Fruit fly (Drosophila melanogaster): Measurements from ENCODE around the gene prc.
A peak's percentile ranks its signal among the peaks of the same experiment; 100 is the strongest.

prc gene

dm6 chr3L:11947357-11947756 is 18.6 kb downstream of the prc start, which contains the start of gene CG7252:
CG7252 (plus strand) TSS chr3L:11947675.
- TF ChIP-seq Abd-B (GFP tag; optimal IDR thresholded peaks at IDR 0.05): no peak
- TF ChIP-seq h (GFP tag; optimal IDR thresholded peaks at IDR 0.05): peak; percentile 13
- TF ChIP-seq sv (GFP tag; optimal IDR thresholded peaks at IDR 0.05): no peak

dm6 chr3L:11944752-11945151 is 21.2 kb downstream of the prc start, which contains the start of gene CG5883:
CG5883 (minus strand) TSS chr3L:11944852.
- TF ChIP-seq Dif (GFP tag; optimal IDR thresholded peaks at IDR 0.05; ENCODE audit: partially characterized antibody): no peak
- TF ChIP-seq sage (GFP tag; optimal IDR thresholded peaks at IDR 0.05): no peak
- no peak for TF ChIP-seq foxo (GFP tag; optimal IDR thresholded peaks at IDR 0.05)
- no peak for TF ChIP-seq tai (GFP tag; optimal IDR thresholded peaks at IDR 0.05)
- no peak for TF ChIP-seq Hr83 (GFP tag; optimal IDR thresholded peaks at IDR 0.05; ENCODE audit: poor library complexity, severe bottlenecking)
- TF ChIP-seq dl (GFP tag; optimal IDR thresholded peaks at IDR 0.05; ENCODE audit: insufficient read depth in 1 of 2, partially characterized antibody in 2 of 2): no peak
- TF ChIP-seq Jra (GFP tag; optimal IDR thresholded peaks at IDR 0.05): no peak
- no peak for TF ChIP-seq GATAd (GFP tag; optimal IDR thresholded peaks at IDR 0.05)
- no peak for TF ChIP-seq fru (GFP tag; optimal IDR thresholded peaks at IDR 0.05)
- TF ChIP-seq Rel (GFP tag; optimal IDR thresholded peaks at IDR 0.05): no peak
- TF ChIP-seq Rel (tag; optimal IDR thresholded peaks at IDR 0.05): no peak
- TF ChIP-seq h (GFP tag; optimal IDR thresholded peaks at IDR 0.05): no peak
- no peak for TF ChIP-seq psq (GFP tag; optimal IDR thresholded peaks at IDR 0.05)
- TF ChIP-seq sv (GFP tag; optimal IDR thresholded peaks at IDR 0.05): no peak

dm6 chr3L:11941612-11942011 is 24.3 kb downstream of the prc start, which contains the start of gene Rpt4R:
Rpt4R (plus strand) TSS chr3L:11941912.
- no peak for TF ChIP-seq Abd-B (GFP tag; optimal IDR thresholded peaks at IDR 0.05)
- TF ChIP-seq Dif (GFP tag; optimal IDR thresholded peaks at IDR 0.05; ENCODE audit: partially characterized antibody): no peak
- TF ChIP-seq psq (GFP tag; optimal IDR thresholded peaks at IDR 0.05): no peak
- no peak for TF ChIP-seq CG9705 (GFP tag; optimal IDR thresholded peaks at IDR 0.05)
- no peak for TF ChIP-seq Myc (optimal IDR thresholded peaks at IDR 0.05)
- TF ChIP-seq OdsH (GFP tag; optimal IDR thresholded peaks at IDR 0.05): no peak
- no peak for TF ChIP-seq Rel (GFP tag; optimal IDR thresholded peaks at IDR 0.05)
- no peak for TF ChIP-seq Rel (tag; optimal IDR thresholded peaks at IDR 0.05)
- TF ChIP-seq tai (GFP tag; optimal IDR thresholded peaks at IDR 0.05): no peak
- TF ChIP-seq br (GFP tag; optimal IDR thresholded peaks at IDR 0.05): no peak
- no peak for TF ChIP-seq Sp1 (GFP tag; optimal IDR thresholded peaks at IDR 0.05)

- TF ChIP-seq dsf (GFP tag; optimal IDR thresholded peaks at IDR 0.05; ENCODE audit: borderline replicate concordance) (no peak), OdsH (GFP tag; optimal IDR thresholded peaks at IDR 0.05) (no peak)
Observed at dm6 chr3L:11938716-11939115, 27.2 kb downstream of the prc start, which contains the start of gene CG44837. CG44837 (minus strand) TSS chr3L:11938872.

- TF ChIP-seq rgr (GFP tag; optimal IDR thresholded peaks at IDR 0.05): no peak
- TF ChIP-seq woc (GFP tag; optimal IDR thresholded peaks at IDR 0.05): no peak
- TF ChIP-seq tai (GFP tag; optimal IDR thresholded peaks at IDR 0.05): no peak
- no peak for TF ChIP-seq Hr83 (GFP tag; optimal IDR thresholded peaks at IDR 0.05; ENCODE audit: poor library complexity, severe bottlenecking)
- no peak for TF ChIP-seq dmrt93B (GFP tag; optimal IDR thresholded peaks at IDR 0.05)
- TF ChIP-seq Vsx2 (GFP tag; optimal IDR thresholded peaks at IDR 0.05; ENCODE audit: partially characterized antibody): no peak
- no peak for TF ChIP-seq foxo (GFP tag; optimal IDR thresholded peaks at IDR 0.05)
- TF ChIP-seq HLH106 (tag; optimal IDR thresholded peaks at IDR 0.05): no peak
Observed at dm6 chr3L:11937270-11937669, 28.7 kb downstream of the prc start.

- TF ChIP-seq Dfd (GFP tag; optimal IDR thresholded peaks at IDR 0.05) (no peak), woc (GFP tag; optimal IDR thresholded peaks at IDR 0.05) (no peak), HLH106 (tag; optimal IDR thresholded peaks at IDR 0.05) (no peak), br (GFP tag; optimal IDR thresholded peaks at IDR 0.05) (no peak), rgr (GFP tag; optimal IDR thresholded peaks at IDR 0.05) (no peak), CrebA (GFP tag; optimal IDR thresholded peaks at IDR 0.05; ENCODE audit: borderline replicate concordance) (no peak), Mio (GFP tag; optimal IDR thresholded peaks at IDR 0.05) (no peak), tai (GFP tag; optimal IDR thresholded peaks at IDR 0.05) (no peak), Dif (GFP tag; optimal IDR thresholded peaks at IDR 0.05; ENCODE audit: partially characterized antibody) (no peak), dsf (GFP tag; optimal IDR thresholded peaks at IDR 0.05; ENCODE audit: borderline replicate concordance) (no peak), Vsx2 (GFP tag; optimal IDR thresholded peaks at IDR 0.05; ENCODE audit: partially characterized antibody) (no peak), pan (optimal IDR thresholded peaks at IDR 0.05) (no peak), GATAd (GFP tag; optimal IDR thresholded peaks at IDR 0.05) (no peak), lola (GFP tag; optimal IDR thresholded peaks at IDR 0.05) (no peak), CG9705 (GFP tag; optimal IDR thresholded peaks at IDR 0.05) (no peak)
Observed at dm6 chr3L:11931619-11932018, 34.3 kb downstream of the prc start.

All from whole organism, wandering third instar larva.